Worm (Caenorhabditis elegans): ENCODE data around the gene Y6E2A.4.

ce11 chrV:15757645-15758044, 41.1 kb upstream of the Y6E2A.4 start:
- TF ChIP-seq ceh-9 (tag; optimal IDR thresholded peaks at IDR 0.05), result no peak
- no peak for TF ChIP-seq ama-1 (optimal IDR thresholded peaks at IDR 0.05)
- TF ChIP-seq ref-2 (tag; optimal IDR thresholded peaks at IDR 0.05), result no peak
- no peak for TF ChIP-seq elt-4 (tag; optimal IDR thresholded peaks at IDR 0.05)
- no peak for TF ChIP-seq ceh-6 (GFP tag; optimal IDR thresholded peaks at IDR 0.05)
- TF ChIP-seq pha-4 (tag; optimal IDR thresholded peaks at IDR 0.05), result no peak
- no peak for TF ChIP-seq tbx-7 (tag; optimal IDR thresholded peaks at IDR 0.05)
- TF ChIP-seq unc-42 (tag; optimal IDR thresholded peaks at IDR 0.05), result no peak
- TF ChIP-seq sox-4 (tag; optimal IDR thresholded peaks at IDR 0.05), result no peak
- TF ChIP-seq nfya-1 (tag; optimal IDR thresholded peaks at IDR 0.05), result no peak
- TF ChIP-seq unc-86 (tag; optimal IDR thresholded peaks at IDR 0.05), result no peak
